Fruit fly (Drosophila melanogaster) whole organism, embryonic: ENCODE measurements around the gene G6P.

ENCODE experiments used
- Awh ChIP-seq: fragments of 200-800 bp; sonication (Bioruptor generic); IDR thresholded peaks from 2 replicates; pipeline ENCODE4, ENCODE4 v1.3.6; 2022; ENCODE audit warnings: missing biosample characterization, missing genetic modification characterization
- Bgb ChIP-seq: fragments of 200-800 bp; sonication (Bioruptor generic); IDR thresholded peaks from 2 replicates; pipeline ENCODE4 v1.3.6; 2022; ENCODE audit warnings: missing biosample characterization, missing genetic modification characterization; ENCODE audit not compliant: partially characterized antibody
- CG10147 ChIP-seq: fragments of 200-800 bp; sonication (Bioruptor generic); optimal IDR thresholded peaks from 2 replicates; lab custom pipeline; 2019; ENCODE audit warnings: missing biosample characterization, mild to moderate bottlenecking, missing genetic modification characterization, moderate library complexity
- CG10267 ChIP-seq: fragments of 200-800 bp; sonication (Bioruptor generic); optimal IDR thresholded peaks from 2 replicates; lab custom pipeline; 2018; ENCODE audit warnings: missing biosample characterization, mild to moderate bottlenecking, missing genetic modification characterization, moderate library complexity
- CG13287 ChIP-seq: fragments of 200-800 bp; sonication (Bioruptor generic); IDR thresholded peaks from 2 replicates; pipeline ENCODE4 v1.3.6; 2022; ENCODE audit warnings: missing biosample characterization, missing genetic modification characterization; ENCODE audit not compliant: partially characterized antibody
- CG14667 ChIP-seq: fragments of 200-800 bp; sonication (Bioruptor generic); IDR thresholded peaks from 2 replicates; pipeline ENCODE4 v1.3.6; 2022; ENCODE audit warnings: missing biosample characterization, missing genetic modification characterization
- CG1647 ChIP-seq: fragments of 200-800 bp; sonication (Bioruptor generic); optimal IDR thresholded peaks from 3 replicates; lab custom pipeline; 2016; ENCODE audit warnings: missing biosample characterization, missing genetic modification characterization
- CG17186 ChIP-seq: fragments of 200-800 bp; sonication (Bioruptor generic); optimal IDR thresholded peaks from 3 replicates; lab custom pipeline; 2017; ENCODE audit warnings: missing biosample characterization, missing genetic modification reagents, missing genetic modification characterization
- CG18619 ChIP-seq: fragments of 200-800 bp; sonication (Bioruptor generic); optimal IDR thresholded peaks from 3 replicates; lab custom pipeline; 2017; ENCODE audit warnings: missing biosample characterization, mild to moderate bottlenecking, missing genetic modification characterization
- CG2889 ChIP-seq: fragments of 200-800 bp; sonication (Bioruptor generic); IDR thresholded peaks from 3 replicates; pipeline ENCODE4 v1.3.6; 2022; ENCODE audit warnings: missing biosample characterization, missing genetic modification characterization
- CG33557 ChIP-seq: fragments of 200-800 bp; sonication (Bioruptor generic); optimal IDR thresholded peaks from 2 replicates; lab custom pipeline; 2019; ENCODE audit warnings: missing biosample characterization, mild to moderate bottlenecking, missing genetic modification characterization, moderate library complexity
- CG3407 ChIP-seq: fragments of 200-800 bp; sonication (Bioruptor generic); optimal IDR thresholded peaks from 2 replicates; lab custom pipeline; 2018; ENCODE audit warnings: missing biosample characterization, mild to moderate bottlenecking, missing genetic modification characterization
- CG3847 ChIP-seq: fragments of 200-800 bp; sonication (Bioruptor generic); IDR thresholded peaks from 2 replicates; pipeline ENCODE4 v1.3.6; 2022; ENCODE audit warnings: missing biosample characterization, missing genetic modification characterization
- CG42726 ChIP-seq: fragments of 200-800 bp; sonication (Bioruptor generic); IDR thresholded peaks from 2 replicates; pipeline ENCODE4 v1.3.6; 2022; ENCODE audit warnings: missing biosample characterization, missing genetic modification characterization; ENCODE audit not compliant: partially characterized antibody
- CG4820 ChIP-seq: fragments of 200-800 bp; sonication (Bioruptor generic); optimal IDR thresholded peaks from 3 replicates; lab custom pipeline; 2016; ENCODE audit warnings: missing biosample characterization, missing genetic modification characterization
- CG7372 ChIP-seq: fragments of 200-800 bp; sonication (Bioruptor generic); IDR thresholded peaks from 2 replicates; pipeline ENCODE4 v1.3.6; 2022; ENCODE audit warnings: missing biosample characterization, missing genetic modification characterization
- CG8388 ChIP-seq: fragments of 200-800 bp; sonication (Bioruptor generic); optimal IDR thresholded peaks from 2 replicates; lab custom pipeline; 2019; ENCODE audit warnings: missing biosample characterization, mild to moderate bottlenecking, missing genetic modification characterization, moderate library complexity
- CG8478 ChIP-seq: fragments of >200 bp; optimal IDR thresholded peaks from 2 replicates; lab custom pipeline; 2018
- CG9215 ChIP-seq: fragments of 200-800 bp; sonication (Bioruptor generic); IDR thresholded peaks from 2 replicates; pipeline ENCODE4 v1.3.6; 2022; ENCODE audit warnings: missing biosample characterization, missing genetic modification characterization
- E2f1 ChIP-seq: fragments of 200-800 bp; sonication (Bioruptor generic); IDR thresholded peaks from 2 replicates; pipeline ENCODE4 v1.3.6; 2022; ENCODE audit warnings: missing biosample characterization, missing genetic modification characterization
- Gsc ChIP-seq: fragments of 200-800 bp; sonication (Bioruptor generic); IDR thresholded peaks from 2 replicates; pipeline ENCODE4 v1.3.6; 2022; ENCODE audit warnings: missing biosample characterization, missing genetic modification characterization
- HLH3B ChIP-seq: fragments of 200-800 bp; sonication (Bioruptor generic); IDR thresholded peaks from 2 replicates; pipeline ENCODE4 v1.3.6; 2022; ENCODE audit warnings: missing biosample characterization, missing genetic modification characterization
- Hand ChIP-seq: fragments of 200-800 bp; sonication (Bioruptor generic); optimal IDR thresholded peaks from 2 replicates; lab custom pipeline; 2017; ENCODE audit warnings: mild to moderate bottlenecking, missing biosample characterization, missing genetic modification reagents, missing genetic modification characterization
- Hey ChIP-seq: fragments of 200-800 bp; sonication (Bioruptor generic); optimal IDR thresholded peaks from 3 replicates; lab custom pipeline; 2018; ENCODE audit warnings: missing biosample characterization, mild to moderate bottlenecking, missing genetic modification characterization
- HmgZ ChIP-seq: fragments of 200-800 bp; sonication (Bioruptor generic); optimal IDR thresholded peaks from 2 replicates; lab custom pipeline; 2018; ENCODE audit warnings: missing biosample characterization, mild to moderate bottlenecking, missing genetic modification characterization
- Jarid2 ChIP-seq: fragments of 200-800 bp; sonication (Bioruptor generic); optimal IDR thresholded peaks from 3 replicates; lab custom pipeline; 2017; ENCODE audit warnings: mild to moderate bottlenecking, missing biosample characterization, missing genetic modification reagents, missing genetic modification characterization
- Mes4 ChIP-seq: fragments of 200-800 bp; sonication (Bioruptor generic); optimal IDR thresholded peaks from 2 replicates; lab custom pipeline; 2016; ENCODE audit warnings: missing biosample characterization, missing genetic modification characterization
- Myb ChIP-seq: fragments of 200-800 bp; sonication (Bioruptor generic); optimal IDR thresholded peaks from 2 replicates; lab custom pipeline; 2016; ENCODE audit warnings: missing biosample characterization, missing genetic modification characterization
- Oaz ChIP-seq: fragments of 200-800 bp; sonication (Bioruptor generic); IDR thresholded peaks from 2 replicates; pipeline ENCODE4 v1.3.6; 2022; ENCODE audit warnings: missing biosample characterization, missing genetic modification characterization
- abd-A ChIP-seq: fragments of 200-800 bp; sonication (Bioruptor generic); optimal IDR thresholded peaks from 3 replicates; lab custom pipeline; 2019; ENCODE audit warnings: missing biosample characterization, mild to moderate bottlenecking, missing genetic modification characterization, moderate library complexity
- amos ChIP-seq: fragments of 200-800 bp; sonication (Bioruptor generic); IDR thresholded peaks from 2 replicates; pipeline ENCODE4 v1.3.6; 2022; ENCODE audit warnings: missing biosample characterization, missing genetic modification characterization; ENCODE audit not compliant: partially characterized antibody
- ase ChIP-seq: fragments of 200-800 bp; sonication (Bioruptor generic); IDR thresholded peaks from 3 replicates; pipeline ENCODE4 v1.3.6; 2022; ENCODE audit warnings: missing biosample characterization, missing genetic modification characterization
- bab2 ChIP-seq: fragments of 200-800 bp; sonication (Bioruptor generic); optimal IDR thresholded peaks from 2 replicates; lab custom pipeline; 2016; ENCODE audit warnings: missing biosample characterization, missing genetic modification characterization
- cato ChIP-seq: fragments of 200-800 bp; sonication (Bioruptor generic); optimal IDR thresholded peaks from 2 replicates; lab custom pipeline; 2016; ENCODE audit warnings: missing biosample characterization, missing genetic modification characterization, borderline replicate concordance
- chinmo ChIP-seq: fragments of 200-800 bp; sonication (Bioruptor generic); IDR thresholded peaks from 4 replicates; pipeline ENCODE4 v1.3.6; 2022; ENCODE audit warnings: missing biosample characterization, missing genetic modification characterization; ENCODE audit not compliant: partially characterized antibody
- fu2 ChIP-seq: fragments of 200-800 bp; sonication (Bioruptor generic); optimal IDR thresholded peaks from 2 replicates; lab custom pipeline; 2016; ENCODE audit warnings: missing biosample characterization, missing genetic modification characterization
- hb ChIP-seq: fragments of 200-800 bp; sonication (Bioruptor generic); IDR thresholded peaks from 3 replicates; pipeline ENCODE4 v1.3.6; 2022; ENCODE audit warnings: missing biosample characterization, missing genetic modification characterization; ENCODE audit not compliant: partially characterized antibody
- knrl ChIP-seq: fragments of 200-800 bp; sonication (Bioruptor generic); IDR thresholded peaks from 3 replicates; pipeline ENCODE4 v1.3.6; 2022; ENCODE audit warnings: missing biosample characterization, missing genetic modification characterization; ENCODE audit not compliant: partially characterized antibody
- lab ChIP-seq: fragments of 200-800 bp; sonication (Bioruptor generic); optimal IDR thresholded peaks from 3 replicates; lab custom pipeline; 2017; ENCODE audit warnings: missing biosample characterization, missing genetic modification characterization, mild to moderate bottlenecking, moderate library complexity, missing genetic modification reagents
- lbe ChIP-seq: fragments of 200-800 bp; sonication (Bioruptor generic); optimal IDR thresholded peaks from 2 replicates; lab custom pipeline; 2016; ENCODE audit warnings: missing biosample characterization, mild to moderate bottlenecking, missing genetic modification characterization
- maf-S ChIP-seq: fragments of 200-800 bp; sonication (Bioruptor generic); optimal IDR thresholded peaks from 2 replicates; lab custom pipeline; 2016; ENCODE audit warnings: missing biosample characterization, missing genetic modification characterization
- mam ChIP-seq: fragments of 200-800 bp; sonication (Bioruptor generic); optimal IDR thresholded peaks from 3 replicates; lab custom pipeline; 2016; ENCODE audit warnings: missing biosample characterization, missing genetic modification characterization
- mld ChIP-seq: fragments of 200-800 bp; sonication (Bioruptor generic); IDR thresholded peaks from 3 replicates; pipeline ENCODE4 v1.3.6; 2022; ENCODE audit warnings: missing biosample characterization, missing genetic modification characterization; ENCODE audit not compliant: partially characterized antibody
- pita ChIP-seq: fragments of 200-800 bp; sonication (Bioruptor generic); optimal IDR thresholded peaks from 2 replicates; lab custom pipeline; 2017; ENCODE audit warnings: missing biosample characterization, mild to moderate bottlenecking, missing genetic modification characterization
- row ChIP-seq: fragments of 200-800 bp; sonication (Bioruptor generic); IDR thresholded peaks from 3 replicates; pipeline ENCODE4 v1.3.6; 2022; ENCODE audit warnings: missing biosample characterization, missing genetic modification characterization
- sim ChIP-seq: fragments of 200-800 bp; sonication (Bioruptor generic); IDR thresholded peaks from 2 replicates; pipeline ENCODE4 v1.3.6; 2022; ENCODE audit warnings: missing biosample characterization, missing genetic modification characterization
- slou ChIP-seq: fragments of 200-800 bp; sonication (Bioruptor generic); optimal IDR thresholded peaks from 3 replicates; lab custom pipeline; 2016; ENCODE audit warnings: missing biosample characterization, missing genetic modification characterization
- sr ChIP-seq: fragments of 200-800 bp; sonication (Bioruptor generic); IDR thresholded peaks from 3 replicates; pipeline ENCODE4 v1.3.6; 2022; ENCODE audit warnings: missing biosample characterization, missing genetic modification characterization
- tin ChIP-seq: fragments of 200-800 bp; sonication (Bioruptor generic); optimal IDR thresholded peaks from 3 replicates; lab custom pipeline; 2016; ENCODE audit warnings: missing biosample characterization, missing genetic modification characterization
- wdn ChIP-seq: fragments of 200-800 bp; sonication (Bioruptor generic); IDR thresholded peaks from 2 replicates; pipeline ENCODE4 v1.3.6; 2022; ENCODE audit warnings: missing biosample characterization, missing genetic modification characterization

Gene G6P

dm6 chr2L:2855204-2855768 lies 39.7 kb upstream of the G6P start (continued):
- TF ChIP-seq CG18619 (no peak), mam (GFP tag; lab: Kevin White, UChicago) (no peak), abd-A (no peak), Bgb (peak; percentile 41; the same call in 1 of the 2 replicates), CG8388 (GFP tag; lab: Kevin White, UChicago) (no peak), hb (no peak), lbe (GFP tag; lab: Kevin White, UChicago) (no peak), CG1647 (GFP tag; lab: Kevin White, UChicago) (no peak), tin (GFP tag; lab: Kevin White, UChicago) (no peak), sr (GFP tag; lab: Robert Waterston, UW) (0 out of 3 replicates have a peak, but pooled peaks have one; percentile 3), Jarid2 (GFP tag; lab: Kevin White, UChicago) (peak; percentile 59), HmgZ (tag; lab: Kevin White, UChicago) (no peak), cato (GFP tag; lab: Kevin White, UChicago) (no peak), Myb (GFP tag; lab: Kevin White, UChicago) (no peak), Hand (no peak), CG10267 (tag; lab: Kevin White, UChicago) (no peak), Oaz (GFP tag; lab: Robert Waterston, UW) (no peak), Mes4 (GFP tag; lab: Kevin White, UChicago) (no peak), ase (GFP tag; lab: Robert Waterston, UW) (no peak), row (GFP tag; lab: Robert Waterston, UW) (no peak), wdn (GFP tag; lab: Robert Waterston, UW) (no peak), pita (GFP tag; lab: Kevin White, UChicago) (no peak), lab (GFP tag; lab: Kevin White, UChicago) (no peak), HLH3B (GFP tag; lab: Robert Waterston, UW) (no peak), CG33557 (GFP tag; lab: Kevin White, UChicago) (no peak), CG13287 (GFP tag; lab: Robert Waterston, UW) (peak; percentile 5; the same call in 1 of the 2 replicates), chinmo (peak; percentile 77; the same call in 2 of the 4 replicates), fu2 (GFP tag; lab: Kevin White, UChicago) (no peak), Gsc (GFP tag; lab: Robert Waterston, UW) (no peak), amos (GFP tag; lab: Robert Waterston, UW) (peak; percentile 2), CG42726 (GFP tag; lab: Robert Waterston, UW) (0 out of 2 replicates have a peak, but pooled peaks have one; percentile 10), CG9215 (GFP tag; lab: Robert Waterston, UW) (no peak), CG14667 (GFP tag; lab: Robert Waterston, UW) (no peak), CG17186 (GFP tag; lab: Kevin White, UChicago) (no peak), CG8478 (no peak), slou (GFP tag; lab: Kevin White, UChicago) (no peak), CG2889 (GFP tag; lab: Robert Waterston, UW) (no peak), mld (GFP tag; lab: Robert Waterston, UW) (no peak), sim (GFP tag; lab: Robert Waterston, UW) (peak; percentile 59; the same call in 1 of the 2 replicates), maf-S (GFP tag; lab: Kevin White, UChicago) (no peak), CG3407 (no peak), CG10147 (GFP tag; lab: Kevin White, UChicago) (no peak), knrl (GFP tag; lab: Robert Waterston, UW) (no peak), CG3847 (GFP tag; lab: Robert Waterston, UW) (no peak), E2f1 (GFP tag; lab: Robert Waterston, UW) (no peak), bab2 (no peak), CG4820 (GFP tag; lab: Kevin White, UChicago) (no peak), Hey (tag; lab: Kevin White, UChicago) (no peak), Awh (GFP tag; lab: Robert Waterston, UW) (no peak), CG7372 (GFP tag; lab: Robert Waterston, UW) (no peak)
